ENCODE assay signal across 2 fruit fly cellular contexts in the genomic region with DNA sequence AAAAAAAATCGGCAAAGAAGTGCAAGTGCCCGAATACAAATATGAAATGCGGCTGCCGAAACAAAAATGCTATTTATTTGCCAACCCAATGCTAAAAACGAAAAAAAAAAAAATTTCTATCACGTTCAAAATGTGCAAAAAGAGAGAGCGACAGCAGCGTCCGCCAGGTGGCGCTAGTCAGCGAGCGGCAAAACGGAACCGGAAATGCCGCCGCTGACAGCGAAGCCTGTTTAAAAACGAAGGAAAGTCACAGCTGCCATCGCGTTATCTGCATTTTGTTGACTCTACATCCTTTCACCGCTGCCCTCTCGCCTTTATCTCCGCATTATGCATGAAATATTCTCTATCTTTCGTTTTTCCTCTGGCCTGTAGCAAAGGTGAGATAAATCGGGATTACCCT.
A peak's percentile ranks its signal among the peaks of the same experiment; 100 is the strongest.
TF ChIP-seq lines count a peak whose summit lies in the region.

No protein-coding gene starts in this region.

- peak; percentile 85 to 88 for TF ChIP-seq CTCF in S2 (optimal IDR thresholded peaks at IDR 0.05; lab: Kevin White, UChicago)
- TF ChIP-seq CTCF in whole organism, embryonic (GFP tag; optimal IDR thresholded peaks at IDR 0.05; lab: Kevin White, UChicago), result peak; percentile 83

TF ChIP-seq in whole organism, embryonic, 481 proteins besides CTCF, POLR2A, EP300 and RAD21:
- TF ChIP-seq GATAe (GFP tag; conservative IDR thresholded peaks at IDR 0.05; lab: Robert Waterston, UW) (no peak), CG3726 (GFP tag; IDR thresholded peaks at IDR 0.05; lab: Robert Waterston, UW) (no peak), Nf-YB (GFP tag; optimal IDR thresholded peaks at IDR 0.05; lab: Kevin White, UChicago) (no peak), CG15696 (tag; optimal IDR thresholded peaks at IDR 0.05; lab: Kevin White, UChicago) (no peak), Opbp (GFP tag; IDR thresholded peaks at IDR 0.05; lab: Robert Waterston, UW; ENCODE audit: partially characterized antibody) (no peak), CG10565 (GFP tag; optimal IDR thresholded peaks at IDR 0.05; lab: Kevin White, UChicago) (no peak), CG34376 (GFP tag; optimal IDR thresholded peaks at IDR 0.05; lab: Kevin White, UChicago) (no peak), Max (GFP tag; optimal IDR thresholded peaks at IDR 0.05; lab: Kevin White, UChicago) (no peak), CG7839 (tag; optimal IDR thresholded peaks at IDR 0.05; lab: Kevin White, UChicago) (no peak), Rx (GFP tag; IDR thresholded peaks at IDR 0.05; lab: Robert Waterston, UW) (0 out of 2 replicates have a peak, but pooled peaks have one; percentile 23), lov (optimal IDR thresholded peaks at IDR 0.05; lab: Kevin White, UChicago) (no peak), lov (GFP tag; IDR thresholded peaks at IDR 0.05; lab: Robert Waterston, UW) (0 out of 3 replicates have a peak, but pooled peaks have one; percentile 57), CG7556 (GFP tag; optimal IDR thresholded peaks at IDR 0.05; lab: Kevin White, UChicago) (no peak), Hand (GFP tag; optimal IDR thresholded peaks at IDR 0.05; lab: Kevin White, UChicago) (no peak), BEAF-32 (GFP tag; optimal IDR thresholded peaks at IDR 0.05; lab: Kevin White, UChicago) (no peak), ewg (GFP tag; optimal IDR thresholded peaks at IDR 0.05; lab: Kevin White, UChicago) (no peak), Sox100B (GFP tag; optimal IDR thresholded peaks at IDR 0.05; lab: Kevin White, UChicago) (no peak), Abd-B (GFP tag; optimal IDR thresholded peaks at IDR 0.05; lab: Kevin White, UChicago) (no peak), Dad (GFP tag; optimal IDR thresholded peaks at IDR 0.05; lab: Kevin White, UChicago) (no peak), CG3281 (GFP tag; optimal IDR thresholded peaks at IDR 0.05; lab: Kevin White, UChicago) (no peak), CG32767 (GFP tag; IDR thresholded peaks at IDR 0.05; lab: Robert Waterston, UW) (no peak), CG16779 (GFP tag; IDR thresholded peaks at IDR 0.05; lab: Robert Waterston, UW) (no peak), Sox102F (GFP tag; optimal IDR thresholded peaks at IDR 0.05; lab: Kevin White, UChicago) (no peak), CG14441 (GFP tag; IDR thresholded peaks at IDR 0.05; lab: Robert Waterston, UW) (no peak), CG2889 (GFP tag; IDR thresholded peaks at IDR 0.05; lab: Robert Waterston, UW) (0 out of 3 replicates have a peak, but pooled peaks have one; percentile 37), CG2120 (GFP tag; optimal IDR thresholded peaks at IDR 0.05; lab: Kevin White, UChicago) (no peak), prd (optimal IDR thresholded peaks at IDR 0.05; lab: Kevin White, UChicago) (no peak), prd (GFP tag; IDR thresholded peaks at IDR 0.05; lab: Robert Waterston, UW) (peak; percentile 36; the same call in 1 of the 3 replicates), CG17328 (GFP tag; IDR thresholded peaks at IDR 0.05; lab: Robert Waterston, UW) (no peak), gem (tag; optimal IDR thresholded peaks at IDR 0.05; lab: Kevin White, UChicago) (no peak), Atf3 (GFP tag; optimal IDR thresholded peaks at IDR 0.05; lab: Kevin White, UChicago) (no peak), bsh (GFP tag; optimal IDR thresholded peaks at IDR 0.05; lab: Kevin White, UChicago) (no peak), CG12391 (tag; optimal IDR thresholded peaks at IDR 0.05; lab: Kevin White, UChicago) (no peak), CG43689 (GFP tag; IDR thresholded peaks at IDR 0.05; lab: Robert Waterston, UW) (no peak), jigr1 (GFP tag; IDR thresholded peaks at IDR 0.05; lab: Robert Waterston, UW) (no peak), CG12769 (tag; optimal IDR thresholded peaks at IDR 0.05; lab: Kevin White, UChicago) (no peak), CG4707 (GFP tag; optimal IDR thresholded peaks at IDR 0.05; lab: Kevin White, UChicago) (no peak), crc (GFP tag; optimal IDR thresholded peaks at IDR 0.05; lab: Kevin White, UChicago) (no peak), CG6813 (GFP tag; optimal IDR thresholded peaks at IDR 0.05; lab: Kevin White, UChicago) (no peak), CG11247 (GFP tag; IDR thresholded peaks at IDR 0.05; lab: Robert Waterston, UW) (no peak), stwl (tag; optimal IDR thresholded peaks at IDR 0.05; lab: Kevin White, UChicago) (peak; percentile 39), CG7786 (GFP tag; optimal IDR thresholded peaks at IDR 0.05; lab: Kevin White, UChicago) (no peak), CG6791 (GFP tag; IDR thresholded peaks at IDR 0.05; lab: Robert Waterston, UW; ENCODE audit: partially characterized antibody) (no peak), Ets97D (GFP tag; optimal IDR thresholded peaks at IDR 0.05; lab: Kevin White, UChicago) (peak; percentile 69), ind (GFP tag; optimal IDR thresholded peaks at IDR 0.05; lab: Kevin White, UChicago) (no peak), gfzf (GFP tag; optimal IDR thresholded peaks at IDR 0.05; lab: Kevin White, UChicago) (no peak), CG8359 (GFP tag; optimal IDR thresholded peaks at IDR 0.05; lab: Kevin White, UChicago; ENCODE audit: borderline replicate concordance) (no peak), CG7271 (tag; optimal IDR thresholded peaks at IDR 0.05; lab: Kevin White, UChicago) (peak; percentile 79), cas (GFP tag; IDR thresholded peaks at IDR 0.05; lab: Robert Waterston, UW) (no peak), CG4404 (GFP tag; IDR thresholded peaks at IDR 0.05; lab: Robert Waterston, UW) (no peak), CG11723 (GFP tag; optimal IDR thresholded peaks at IDR 0.05; lab: Kevin White, UChicago) (no peak), fd3F (GFP tag; optimal IDR thresholded peaks at IDR 0.05; lab: Kevin White, UChicago) (no peak), CG12299 (tag; optimal IDR thresholded peaks at IDR 0.05; lab: Kevin White, UChicago) (no peak), CG11093 (GFP tag; IDR thresholded peaks at IDR 0.05; lab: Robert Waterston, UW) (no peak), CG11456 (GFP tag; IDR thresholded peaks at IDR 0.05; lab: Robert Waterston, UW) (no peak), CG8089 (GFP tag; optimal IDR thresholded peaks at IDR 0.05; lab: Kevin White, UChicago) (no peak), NC2β (GFP tag; optimal IDR thresholded peaks at IDR 0.05; lab: Kevin White, UChicago) (no peak), CG10959 (GFP tag; IDR thresholded peaks at IDR 0.05; lab: Robert Waterston, UW) (peak; percentile 32; the same call in 1 of the 2 replicates), zfh1 (GFP tag; IDR thresholded peaks at IDR 0.05; lab: Robert Waterston, UW) (0 out of 3 replicates have a peak, but pooled peaks have one; percentile 28), CG8290 (GFP tag; optimal IDR thresholded peaks at IDR 0.05; lab: Kevin White, UChicago) (no peak), CG8290 (tag; optimal IDR thresholded peaks at IDR 0.05; lab: Kevin White, UChicago) (no peak), en (GFP tag; optimal IDR thresholded peaks at IDR 0.05; lab: Kevin White, UChicago) (no peak), btn (GFP tag; optimal IDR thresholded peaks at IDR 0.05; lab: Kevin White, UChicago) (no peak), tio (GFP tag; optimal IDR thresholded peaks at IDR 0.05; lab: Kevin White, UChicago) (peak; percentile 3), MBD-R2 (GFP tag; IDR thresholded peaks at IDR 0.05; lab: Robert Waterston, UW) (no peak), nau (GFP tag; optimal IDR thresholded peaks at IDR 0.05; lab: Kevin White, UChicago) (no peak), chn (GFP tag; optimal IDR thresholded peaks at IDR 0.05; lab: Kevin White, UChicago) (no peak), CG12744 (GFP tag; optimal IDR thresholded peaks at IDR 0.05; lab: Kevin White, UChicago) (no peak), CG5245 (GFP tag; optimal IDR thresholded peaks at IDR 0.05; lab: Kevin White, UChicago) (no peak), amos (GFP tag; IDR thresholded peaks at IDR 0.05; lab: Robert Waterston, UW; ENCODE audit: partially characterized antibody) (no peak), grau (tag; optimal IDR thresholded peaks at IDR 0.05; lab: Kevin White, UChicago) (no peak), CG6683 (GFP tag; optimal IDR thresholded peaks at IDR 0.05; lab: Kevin White, UChicago) (no peak), Ets65A (GFP tag; lab: Kevin White, UChicago) (peak; percentile 76), ham (GFP tag; IDR thresholded peaks at IDR 0.05; lab: Robert Waterston, UW) (no peak), pfk (GFP tag; optimal IDR thresholded peaks at IDR 0.05; lab: Kevin White, UChicago) (no peak), zen (tag; optimal IDR thresholded peaks at IDR 0.05; lab: Kevin White, UChicago) (peak; percentile 3), Elba2 (GFP tag; optimal IDR thresholded peaks at IDR 0.05; lab: Kevin White, UChicago) (no peak), CG6765 (GFP tag; optimal IDR thresholded peaks at IDR 0.05; lab: Kevin White, UChicago) (no peak), CG6272 (GFP tag; IDR thresholded peaks at IDR 0.05; lab: Robert Waterston, UW) (0 out of 2 replicates have a peak, but pooled peaks have one; percentile 17), CG14667 (GFP tag; IDR thresholded peaks at IDR 0.05; lab: Robert Waterston, UW) (no peak), Fer1 (GFP tag; optimal IDR thresholded peaks at IDR 0.05; lab: Kevin White, UChicago) (no peak), Six4 (GFP tag; optimal IDR thresholded peaks at IDR 0.05; lab: Kevin White, UChicago) (no peak), toy (GFP tag; IDR thresholded peaks at IDR 0.05; lab: Robert Waterston, UW) (no peak)
TF ChIP-seq in whole organism, embryonic: peak in this region for 13.
